Fruit fly (Drosophila melanogaster): ENCODE measurements around the gene Nepl17.

Gene Nepl17

dm6 chr3R:28861309-28862157, 11.2 kb upstream of the Nepl17 start (continued):
- TF ChIP-seq CG6765 (GFP tag; optimal IDR thresholded peaks at IDR 0.05) (no peak), CG9215 (GFP tag; IDR thresholded peaks at IDR 0.05) (no peak), exex (tag; optimal IDR thresholded peaks at IDR 0.05) (no peak), CG6791 (GFP tag; IDR thresholded peaks at IDR 0.05; ENCODE audit: partially characterized antibody) (peak; percentile 37; the same call in 1 of the 3 replicates), ftz-f1 (GFP tag; optimal IDR thresholded peaks at IDR 0.05) (no peak), Drgx (GFP tag; IDR thresholded peaks at IDR 0.05) (no peak), Hsf (GFP tag; optimal IDR thresholded peaks at IDR 0.05) (no peak), CG10267 (tag; optimal IDR thresholded peaks at IDR 0.05) (no peak), danr (GFP tag; IDR thresholded peaks at IDR 0.05) (no peak), so (GFP tag; IDR thresholded peaks at IDR 0.05) (peak; percentile 50; the same call in 1 of the 3 replicates), gsb-n (tag; optimal IDR thresholded peaks at IDR 0.05) (no peak), Meics (GFP tag; optimal IDR thresholded peaks at IDR 0.05) (no peak), bigmax (GFP tag; optimal IDR thresholded peaks at IDR 0.05) (no peak), seq (GFP tag; IDR thresholded peaks at IDR 0.05) (no peak)

dm6 chr3R:28870364-28870763, 2.3 kb upstream of the Nepl17 start:
- TF ChIP-seq stwl (tag; optimal IDR thresholded peaks at IDR 0.05), result peak; percentile 71
- peak; percentile 93 for TF ChIP-seq trem (tag; optimal IDR thresholded peaks at IDR 0.05)
- no peak for TF ChIP-seq Dfd (GFP tag; optimal IDR thresholded peaks at IDR 0.05)
- peak; percentile 89 for TF ChIP-seq CTCF (GFP tag; optimal IDR thresholded peaks at IDR 0.05)
- TF ChIP-seq Dip2 (GFP tag; IDR thresholded peaks at IDR 0.05), result peak; percentile 83
- TF ChIP-seq Med (GFP tag), result peak; percentile 24
- TF ChIP-seq ase (GFP tag; IDR thresholded peaks at IDR 0.05), result no peak
- no peak for TF ChIP-seq pum (GFP tag; optimal IDR thresholded peaks at IDR 0.05)

dm6 chr3R:28875345-28875744, 2.6 kb downstream of the Nepl17 start, which contains the start of gene Nepl18:
Gene Nepl18, plus strand, starts transcription at chr3R:28875621.
- TF ChIP-seq cg (GFP tag; optimal IDR thresholded peaks at IDR 0.05), result no peak
- TF ChIP-seq Pdp1 (GFP tag; optimal IDR thresholded peaks at IDR 0.05), result peak in 1 of 2 experiments; percentile 94
- TF ChIP-seq corto (GFP tag; optimal IDR thresholded peaks at IDR 0.05), result no peak

dm6 chr3R:28880066-28880842, 7.5 kb downstream of the Nepl17 start, which contains the start of the genes Nepl19 and Nepl20:
Gene Nepl19, minus strand, starts transcription at chr3R:28880122.
Gene Nepl20, plus strand, starts transcription at chr3R:28880792.
- TF ChIP-seq bab2 (GFP tag; optimal IDR thresholded peaks at IDR 0.05) (peak; percentile 22), CrebB (tag; optimal IDR thresholded peaks at IDR 0.05) (peak; percentile 56), Dfd (GFP tag; optimal IDR thresholded peaks at IDR 0.05) (no peak), ATbp (GFP tag; optimal IDR thresholded peaks at IDR 0.05) (peak; percentile 71), CG2199 (GFP tag; IDR thresholded peaks at IDR 0.05) (no peak), Xrp1 (GFP tag; IDR thresholded peaks at IDR 0.05) (peak; percentile 91), CG8290 (GFP tag; optimal IDR thresholded peaks at IDR 0.05) (no peak), CG8290 (tag; optimal IDR thresholded peaks at IDR 0.05) (peak in 1 of 2 experiments; percentile 92), ind (GFP tag; optimal IDR thresholded peaks at IDR 0.05) (peak; percentile 79), sqz (GFP tag; optimal IDR thresholded peaks at IDR 0.05) (no peak), Jarid2 (GFP tag; optimal IDR thresholded peaks at IDR 0.05) (peak; percentile 30), ci (GFP tag; IDR thresholded peaks at IDR 0.05) (peak; percentile 88), CG1603 (tag; optimal IDR thresholded peaks at IDR 0.05) (peak; percentile 92), tna (GFP tag; IDR thresholded peaks at IDR 0.05; ENCODE audit: partially characterized antibody) (no peak), slbo (GFP tag; IDR thresholded peaks at IDR 0.05) (peak; percentile 84), Adf1 (GFP tag; IDR thresholded peaks at IDR 0.05) (peak; percentile 46), Hr39 (optimal IDR thresholded peaks at IDR 0.05) (no peak), wdn (GFP tag; IDR thresholded peaks at IDR 0.05) (peak; percentile 74), tll (GFP tag; optimal IDR thresholded peaks at IDR 0.05) (no peak), wek (GFP tag; optimal IDR thresholded peaks at IDR 0.05) (peak; percentile 21), CG9609 (GFP tag; optimal IDR thresholded peaks at IDR 0.05) (no peak), br (optimal IDR thresholded peaks at IDR 0.05) (no peak)
